Fruit fly (Drosophila melanogaster): Measurements from ENCODE around the gene CG31055.
A peak's percentile ranks its signal among the peaks of the same experiment; 100 is the strongest.

Gene CG31055

dm6 chr3R:27681799-27682198 is 6.1 kb downstream of the CG31055 start, which contains the start of gene Sce:
Gene Sce (minus strand): TSS chr3R:27682029.
- TF ChIP-seq Sin3A (optimal IDR thresholded peaks at IDR 0.05): peak; percentile 0
- no peak for TF ChIP-seq CG32767 (GFP tag; IDR thresholded peaks at IDR 0.05)
- TF ChIP-seq gsb (GFP tag; IDR thresholded peaks at IDR 0.05): no peak
- peak; percentile 94 for TF ChIP-seq E2f2 (GFP tag; IDR thresholded peaks at IDR 0.05)
- TF ChIP-seq Vsx1 (GFP tag; optimal IDR thresholded peaks at IDR 0.05): peak; percentile 99
- peak; percentile 63 for TF ChIP-seq MBD-R2 (GFP tag; IDR thresholded peaks at IDR 0.05)
- TF ChIP-seq MESR4 (GFP tag; optimal IDR thresholded peaks at IDR 0.05): peak; percentile 91
- TF ChIP-seq CG8388 (GFP tag; optimal IDR thresholded peaks at IDR 0.05): no peak
- 0 out of 4 replicates have a peak, but pooled peaks have one; percentile 13 for TF ChIP-seq Dll (GFP tag; IDR thresholded peaks at IDR 0.05; ENCODE audit: partially characterized antibody)
- TF ChIP-seq disco-r (GFP tag; optimal IDR thresholded peaks at IDR 0.05): no peak
- no peak for TF ChIP-seq tgo (GFP tag; IDR thresholded peaks at IDR 0.05)
- TF ChIP-seq pzg (GFP tag; optimal IDR thresholded peaks at IDR 0.05): peak; percentile 71
- TF ChIP-seq BEAF-32 (GFP tag; optimal IDR thresholded peaks at IDR 0.05): peak; percentile 3
- TF ChIP-seq CG1603 (tag; optimal IDR thresholded peaks at IDR 0.05): peak; percentile 37
- no peak for TF ChIP-seq CG6654 (GFP tag; optimal IDR thresholded peaks at IDR 0.05)
- TF ChIP-seq CG10462 (GFP tag; optimal IDR thresholded peaks at IDR 0.05): no peak
- peak; percentile 14 for TF ChIP-seq trem (tag; optimal IDR thresholded peaks at IDR 0.05)
- peak; percentile 85 for TF ChIP-seq gfzf (GFP tag; optimal IDR thresholded peaks at IDR 0.05)
- peak; percentile 38 for TF ChIP-seq YL-1 (GFP tag; optimal IDR thresholded peaks at IDR 0.05)
- TF ChIP-seq Rfx (GFP tag; IDR thresholded peaks at IDR 0.05): no peak
- no peak for TF ChIP-seq Hmr (GFP tag; optimal IDR thresholded peaks at IDR 0.05)
- peak; percentile 92 for TF ChIP-seq Dp (GFP tag; optimal IDR thresholded peaks at IDR 0.05)
- peak; percentile 61 for TF ChIP-seq CG9797 (GFP tag; optimal IDR thresholded peaks at IDR 0.05)
- TF ChIP-seq inv (GFP tag; IDR thresholded peaks at IDR 0.05; ENCODE audit: partially characterized antibody): no peak
- TF ChIP-seq nmo (GFP tag; optimal IDR thresholded peaks at IDR 0.05): no peak
- no peak for TF ChIP-seq z (GFP tag; IDR thresholded peaks at IDR 0.05)
- peak; percentile 79 for TF ChIP-seq CG4617 (GFP tag; optimal IDR thresholded peaks at IDR 0.05; ENCODE audit: borderline replicate concordance)
- no peak for TF ChIP-seq Neu2 (GFP tag; optimal IDR thresholded peaks at IDR 0.05; ENCODE audit: borderline replicate concordance)

dm6 chr3R:27679667-27680066 is 8.3 kb downstream of the CG31055 start:
- TF ChIP-seq CG4854 (GFP tag; optimal IDR thresholded peaks at IDR 0.05) (no peak), CG5953 (GFP tag; IDR thresholded peaks at IDR 0.05) (0 out of 2 replicates have a peak, but pooled peaks have one; percentile 27), CG8478 (optimal IDR thresholded peaks at IDR 0.05) (peak; percentile 52), Scr (GFP tag; IDR thresholded peaks at IDR 0.05; ENCODE audit: partially characterized antibody) (no peak), sens-2 (GFP tag; IDR thresholded peaks at IDR 0.05) (no peak)

dm6 chr3R:27679019-27679418 is 8.9 kb downstream of the CG31055 start, which contains the start of gene CG12883:
Gene CG12883 (plus strand): TSS chr3R:27679291.
- TF ChIP-seq CG33213 (GFP tag; optimal IDR thresholded peaks at IDR 0.05) (no peak), MBD-R2 (GFP tag; IDR thresholded peaks at IDR 0.05) (peak; percentile 66), Dp (GFP tag; optimal IDR thresholded peaks at IDR 0.05) (peak; percentile 82), BEAF-32 (GFP tag; optimal IDR thresholded peaks at IDR 0.05) (peak; percentile 12), unc-4 (GFP tag; IDR thresholded peaks at IDR 0.05; ENCODE audit: partially characterized antibody) (0 out of 2 replicates have a peak, but pooled peaks have one; percentile 33), CG34422 (GFP tag; IDR thresholded peaks at IDR 0.05) (peak; percentile 14; the same call in 1 of the 3 replicates), al (GFP tag; IDR thresholded peaks at IDR 0.05) (no peak), pzg (GFP tag; optimal IDR thresholded peaks at IDR 0.05) (peak; percentile 59), gfzf (GFP tag; optimal IDR thresholded peaks at IDR 0.05) (peak; percentile 74), Elba2 (GFP tag; optimal IDR thresholded peaks at IDR 0.05) (peak; percentile 63), chinmo (GFP tag; IDR thresholded peaks at IDR 0.05; ENCODE audit: partially characterized antibody) (0 out of 4 replicates have a peak, but pooled peaks have one; percentile 16), E2f2 (GFP tag; IDR thresholded peaks at IDR 0.05) (peak; percentile 90), CG9797 (GFP tag; optimal IDR thresholded peaks at IDR 0.05) (peak; percentile 61), bbx (GFP tag; IDR thresholded peaks at IDR 0.05; ENCODE audit: partially characterized antibody) (peak; percentile 8; the same call in 1 of the 2 replicates), MESR4 (GFP tag; optimal IDR thresholded peaks at IDR 0.05) (peak; percentile 46), Nf-YB (GFP tag; optimal IDR thresholded peaks at IDR 0.05) (peak; percentile 84), CG4617 (GFP tag; optimal IDR thresholded peaks at IDR 0.05; ENCODE audit: borderline replicate concordance) (peak; percentile 3), sna (GFP tag; IDR thresholded peaks at IDR 0.05; ENCODE audit: partially characterized antibody) (no peak), ci (GFP tag; IDR thresholded peaks at IDR 0.05) (0 out of 3 replicates have a peak, but pooled peaks have one; percentile 12), vvl (GFP tag; IDR thresholded peaks at IDR 0.05) (peak; percentile 54; the same call in 1 of the 2 replicates), CG12659 (GFP tag; optimal IDR thresholded peaks at IDR 0.05) (peak; percentile 5), sens (GFP tag) (no peak), Nf-YC (tag; optimal IDR thresholded peaks at IDR 0.05) (peak; percentile 84)
